Fruit fly (Drosophila melanogaster): Measurements from ENCODE around the gene spidey.

spidey gene

dm6 chrX:7893411-7894122 lies 15.2 kb upstream of the spidey start, which contains the start of the genes CG45089, ND-MNLL and p115 (continued):
- TF ChIP-seq CG11762 (GFP tag; optimal IDR thresholded peaks at IDR 0.05; ENCODE audit: insufficient read depth) (no peak), dac (GFP tag; optimal IDR thresholded peaks at IDR 0.05) (no peak), esn (GFP tag; optimal IDR thresholded peaks at IDR 0.05) (peak; percentile 59), CG6854 (GFP tag; optimal IDR thresholded peaks at IDR 0.05) (no peak), Hr39 (GFP tag; optimal IDR thresholded peaks at IDR 0.05) (peak; percentile 48), svp (GFP tag) (peak; percentile 65), Ets96B (tag; optimal IDR thresholded peaks at IDR 0.05) (peak; percentile 48), net (GFP tag; optimal IDR thresholded peaks at IDR 0.05) (no peak), ss (GFP tag; optimal IDR thresholded peaks at IDR 0.05) (peak in 1 of 2 experiments; percentile 4), Gug (GFP tag; IDR thresholded peaks at IDR 0.05) (no peak), CG11902 (GFP tag; optimal IDR thresholded peaks at IDR 0.05) (peak; percentile 1), Blimp-1 (GFP tag; optimal IDR thresholded peaks at IDR 0.05) (no peak), CG15336 (GFP tag; IDR thresholded peaks at IDR 0.05) (no peak), CG16779 (tag; optimal IDR thresholded peaks at IDR 0.05) (no peak), CG11294 (GFP tag; IDR thresholded peaks at IDR 0.05) (no peak), CG31627 (GFP tag; optimal IDR thresholded peaks at IDR 0.05) (peak; percentile 50), fkh (GFP tag; optimal IDR thresholded peaks at IDR 0.05) (no peak), Sox14 (GFP tag; optimal IDR thresholded peaks at IDR 0.05) (peak; percentile 7), cyc (GFP tag; optimal IDR thresholded peaks at IDR 0.05) (peak; percentile 46), CG1621 (tag; optimal IDR thresholded peaks at IDR 0.05) (no peak), Sox102F (GFP tag; optimal IDR thresholded peaks at IDR 0.05) (peak; percentile 42), CG8119 (GFP tag; IDR thresholded peaks at IDR 0.05) (peak; percentile 43; the same call in 1 of the 3 replicates)

DNA sequence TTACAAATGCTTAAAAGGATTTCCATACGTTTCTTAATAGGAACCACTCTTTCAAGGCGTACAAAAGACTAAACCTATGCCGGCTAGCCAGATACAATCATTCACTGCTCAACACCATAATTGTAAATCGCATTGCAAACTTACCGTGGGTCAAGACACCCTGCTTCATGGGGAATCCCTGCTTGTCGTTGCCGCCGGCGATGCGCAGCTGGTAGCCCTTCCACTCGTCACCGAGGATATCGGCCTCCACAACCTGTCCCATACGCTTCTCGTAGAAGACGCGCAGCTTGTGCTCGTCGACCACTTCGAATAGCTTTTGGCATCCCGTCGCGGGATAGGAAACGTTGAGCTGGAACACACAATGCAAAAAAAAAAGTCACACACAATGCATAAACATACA lies 8.1 kb upstream of the spidey start:
- TF ChIP-seq svp (GFP tag) (peak; percentile 38), Hr4 (GFP tag; optimal IDR thresholded peaks at IDR 0.05) (no peak), CG34406 (GFP tag; optimal IDR thresholded peaks at IDR 0.05) (no peak), OdsH (GFP tag; optimal IDR thresholded peaks at IDR 0.05) (no peak), Ets21C (GFP tag; optimal IDR thresholded peaks at IDR 0.05) (no peak)

DNA sequence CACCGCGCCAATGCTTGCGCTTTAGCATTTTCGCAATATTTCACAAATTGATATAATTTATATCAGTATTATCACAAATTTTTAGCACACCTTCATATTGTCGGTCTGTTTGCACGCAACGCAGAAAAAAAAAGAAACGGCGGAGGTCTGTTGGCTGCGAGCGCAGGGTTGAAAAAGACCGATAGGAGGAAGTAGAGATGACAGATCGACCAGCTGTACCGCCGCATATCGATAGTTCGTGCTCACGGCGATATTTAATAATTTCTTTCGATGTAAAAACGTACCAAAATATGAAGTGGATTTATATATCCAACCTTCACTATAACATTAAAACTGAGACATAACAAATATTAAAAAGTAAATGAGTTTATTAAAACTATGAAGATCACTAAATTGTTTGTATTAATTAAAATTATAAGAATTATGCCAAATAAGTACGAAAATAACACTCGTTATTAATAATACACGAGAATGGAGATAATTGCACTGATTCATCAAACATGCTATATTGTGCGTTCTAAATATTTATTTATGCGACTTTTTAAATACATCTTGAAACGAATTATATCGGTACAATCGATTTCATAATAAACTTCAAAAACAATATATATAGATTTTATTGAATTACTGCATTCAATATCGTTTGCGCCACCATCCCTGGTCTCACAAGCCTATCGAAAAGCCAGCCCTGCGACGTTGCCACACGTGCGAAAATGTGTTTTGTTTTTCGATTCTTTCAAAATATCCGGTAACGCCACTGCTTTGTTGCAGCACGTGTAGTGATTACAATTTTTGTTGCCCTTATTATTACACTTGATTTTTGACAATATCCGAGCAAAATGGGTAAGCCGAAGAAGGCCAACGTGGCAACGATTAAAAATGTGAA lies 7.3 kb upstream of the spidey start, which contains the start of the genes RpS6 and bys:
RpS6 (minus strand) TSS at position 179 of the 886 bp plus-strand sequence.
bys (plus strand) TSS at position 728 of the 886 bp plus-strand sequence.
- TF ChIP-seq CG3919 (GFP tag; optimal IDR thresholded peaks at IDR 0.05): peak; percentile 68
- TF ChIP-seq CG16779 (tag; optimal IDR thresholded peaks at IDR 0.05): no peak
- no peak for TF ChIP-seq CG11902 (GFP tag; optimal IDR thresholded peaks at IDR 0.05)
- peak; percentile 2 for TF ChIP-seq Ets21C (GFP tag; optimal IDR thresholded peaks at IDR 0.05)
- peak; percentile 47 for TF ChIP-seq CG6276 (GFP tag; optimal IDR thresholded peaks at IDR 0.05)
- no peak for TF ChIP-seq CG11762 (GFP tag; optimal IDR thresholded peaks at IDR 0.05; ENCODE audit: insufficient read depth)
- TF ChIP-seq CG32006 (GFP tag; optimal IDR thresholded peaks at IDR 0.05): peak; percentile 53
- peak; percentile 15; the same call in 1 of the 2 replicates for TF ChIP-seq Gug (GFP tag; IDR thresholded peaks at IDR 0.05)
- peak; percentile 41 for TF ChIP-seq CG8632 (GFP tag; optimal IDR thresholded peaks at IDR 0.05)
- no peak for TF ChIP-seq CG8119 (GFP tag; IDR thresholded peaks at IDR 0.05)
- TF ChIP-seq fd85E (GFP tag; optimal IDR thresholded peaks at IDR 0.05): peak; percentile 21
- no peak for TF ChIP-seq fd59A (GFP tag; optimal IDR thresholded peaks at IDR 0.05)
- TF ChIP-seq CG6792 (GFP tag; optimal IDR thresholded peaks at IDR 0.05): peak; percentile 16
- peak; percentile 30 for TF ChIP-seq Smox (GFP tag; optimal IDR thresholded peaks at IDR 0.05)
- TF ChIP-seq ss (GFP tag; optimal IDR thresholded peaks at IDR 0.05): peak; percentile 54 to 55
- TF ChIP-seq Lpt (GFP tag; optimal IDR thresholded peaks at IDR 0.05): no peak
- TF ChIP-seq CG1621 (tag; optimal IDR thresholded peaks at IDR 0.05): peak; percentile 11
- peak; percentile 23 for TF ChIP-seq OdsH (GFP tag; optimal IDR thresholded peaks at IDR 0.05)
- peak; percentile 59 for TF ChIP-seq esn (GFP tag; optimal IDR thresholded peaks at IDR 0.05)
- TF ChIP-seq Hr4 (GFP tag; optimal IDR thresholded peaks at IDR 0.05): no peak
- TF ChIP-seq Sox14 (GFP tag; optimal IDR thresholded peaks at IDR 0.05): peak; percentile 42
- peak; percentile 42 for TF ChIP-seq acj6 (GFP tag; optimal IDR thresholded peaks at IDR 0.05)
- peak; percentile 70 for TF ChIP-seq CG6163 (GFP tag; IDR thresholded peaks at IDR 0.05)
- TF ChIP-seq CG10631 (GFP tag; optimal IDR thresholded peaks at IDR 0.05): peak; percentile 47
- TF ChIP-seq Eip75B (GFP tag; optimal IDR thresholded peaks at IDR 0.05): peak; percentile 17
- peak; percentile 64 for TF ChIP-seq CG9139 (GFP tag; optimal IDR thresholded peaks at IDR 0.05)
- peak; percentile 27 for TF ChIP-seq CG6808 (GFP tag; optimal IDR thresholded peaks at IDR 0.05)
- peak; percentile 30 for TF ChIP-seq CG7368 (GFP tag; optimal IDR thresholded peaks at IDR 0.05)
- TF ChIP-seq svp (GFP tag): peak; percentile 64
- TF ChIP-seq CG3032 (tag; optimal IDR thresholded peaks at IDR 0.05): peak; percentile 38
